Fruit fly (Drosophila melanogaster): ENCODE measurements around the gene IntS11.

IntS11 gene

DNA sequence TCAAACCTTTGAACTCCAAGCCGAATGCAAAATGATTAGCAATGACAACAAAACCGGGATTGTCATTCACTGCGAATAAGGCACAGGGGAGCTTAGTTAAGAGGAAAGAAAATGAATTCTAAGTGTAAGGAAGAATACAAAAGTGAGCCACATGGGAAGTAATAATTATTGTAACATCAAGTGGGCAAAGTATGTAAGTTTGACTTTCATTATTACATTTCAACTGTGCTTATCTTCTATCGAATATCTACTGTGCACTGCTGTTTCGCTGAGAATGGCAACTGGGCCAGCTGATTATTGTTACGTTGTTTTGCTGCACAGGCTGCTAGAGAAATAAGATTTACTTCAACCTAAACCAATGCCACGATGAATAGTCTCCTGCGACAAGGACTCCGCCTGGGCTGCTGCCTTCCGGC is 8.5 kb upstream of the IntS11 start, which contains the start of the genes CG7601 and CIA30 (continued):
- peak; percentile 100 for TF ChIP-seq stc (GFP tag; IDR thresholded peaks at IDR 0.05)
- peak; percentile 96 for TF ChIP-seq CG13775 (GFP tag; optimal IDR thresholded peaks at IDR 0.05)
- TF ChIP-seq CG12104 (GFP tag; optimal IDR thresholded peaks at IDR 0.05), result peak; percentile 98
- peak; percentile 95 for TF ChIP-seq CG11723 (GFP tag; optimal IDR thresholded peaks at IDR 0.05)
- TF ChIP-seq CG34422 (GFP tag; IDR thresholded peaks at IDR 0.05), result peak; percentile 100
- peak; percentile 100 for TF ChIP-seq CG7372 (GFP tag; IDR thresholded peaks at IDR 0.05)
- TF ChIP-seq H15 (GFP tag; IDR thresholded peaks at IDR 0.05), result peak; percentile 100
- TF ChIP-seq CG12659 (GFP tag; optimal IDR thresholded peaks at IDR 0.05), result peak; percentile 98
- peak; percentile 46 for TF ChIP-seq CG9797 (GFP tag; optimal IDR thresholded peaks at IDR 0.05)
- TF ChIP-seq C15 (GFP tag; IDR thresholded peaks at IDR 0.05), result peak; percentile 100
- peak; percentile 100 for TF ChIP-seq klu (GFP tag; IDR thresholded peaks at IDR 0.05)
- 0 out of 2 replicates have a peak, but pooled peaks have one; percentile 2 for TF ChIP-seq CG42726 (GFP tag; IDR thresholded peaks at IDR 0.05; ENCODE audit: partially characterized antibody)
- TF ChIP-seq Meics (GFP tag; optimal IDR thresholded peaks at IDR 0.05), result peak; percentile 98
- peak; percentile 99 for TF ChIP-seq Hsf (GFP tag; optimal IDR thresholded peaks at IDR 0.05)
- TF ChIP-seq CG17361 (GFP tag; IDR thresholded peaks at IDR 0.05), result peak; percentile 96
- peak; percentile 99 for TF ChIP-seq Camta (GFP tag; optimal IDR thresholded peaks at IDR 0.05)
- TF ChIP-seq tx (GFP tag; optimal IDR thresholded peaks at IDR 0.05), result peak; percentile 98
- TF ChIP-seq Rfx (GFP tag; IDR thresholded peaks at IDR 0.05), result peak; percentile 100
- TF ChIP-seq da (GFP tag; optimal IDR thresholded peaks at IDR 0.05), result peak; percentile 94
- TF ChIP-seq B-H1 (GFP tag; IDR thresholded peaks at IDR 0.05), result peak; percentile 100
- no peak for TF ChIP-seq usp (GFP tag; optimal IDR thresholded peaks at IDR 0.05)
- TF ChIP-seq slou (GFP tag; optimal IDR thresholded peaks at IDR 0.05), result peak; percentile 98
- peak; percentile 85 for TF ChIP-seq CG30020 (tag; optimal IDR thresholded peaks at IDR 0.05)
- peak; percentile 97 for TF ChIP-seq CG4617 (GFP tag; optimal IDR thresholded peaks at IDR 0.05; ENCODE audit: borderline replicate concordance)
- TF ChIP-seq zfh1 (GFP tag; IDR thresholded peaks at IDR 0.05), result peak; percentile 100
- TF ChIP-seq gt (GFP tag; IDR thresholded peaks at IDR 0.05), result peak; percentile 100
- peak; percentile 98 for TF ChIP-seq phol (tag; optimal IDR thresholded peaks at IDR 0.05)
- TF ChIP-seq CG12071 (GFP tag; optimal IDR thresholded peaks at IDR 0.05), result peak; percentile 98
- peak; percentile 89 for TF ChIP-seq odd (GFP tag; optimal IDR thresholded peaks at IDR 0.05)
- TF ChIP-seq CG15514 (GFP tag; optimal IDR thresholded peaks at IDR 0.05), result peak; percentile 93
- no peak for TF ChIP-seq CG15601 (tag; optimal IDR thresholded peaks at IDR 0.05)
- TF ChIP-seq Doc3 (GFP tag; IDR thresholded peaks at IDR 0.05; ENCODE audit: partially characterized antibody), result no peak
- TF ChIP-seq chn (GFP tag; optimal IDR thresholded peaks at IDR 0.05), result peak; percentile 97
- TF ChIP-seq MTF-1 (GFP tag; optimal IDR thresholded peaks at IDR 0.05; ENCODE audit: borderline replicate concordance), result peak; percentile 95
- peak; percentile 98 for TF ChIP-seq CG9437 (GFP tag; optimal IDR thresholded peaks at IDR 0.05)
- TF ChIP-seq ham (GFP tag; IDR thresholded peaks at IDR 0.05), result peak; percentile 99
- TF ChIP-seq HLHmδ (GFP tag; optimal IDR thresholded peaks at IDR 0.05), result no peak
- no peak for TF ChIP-seq yki (optimal IDR thresholded peaks at IDR 0.05)
- peak; percentile 92 for TF ChIP-seq E2f2 (GFP tag; IDR thresholded peaks at IDR 0.05)
- peak; percentile 100 for TF ChIP-seq CG9932 (GFP tag; IDR thresholded peaks at IDR 0.05)
- TF ChIP-seq CG7357 (GFP tag; IDR thresholded peaks at IDR 0.05), result peak; percentile 99
- TF ChIP-seq stwl (tag; optimal IDR thresholded peaks at IDR 0.05), result peak; percentile 65
- TF ChIP-seq pita (GFP tag; optimal IDR thresholded peaks at IDR 0.05), result no peak
- TF ChIP-seq Bdp1 (GFP tag; optimal IDR thresholded peaks at IDR 0.05), result peak; percentile 93
- TF ChIP-seq CG31388 (GFP tag; optimal IDR thresholded peaks at IDR 0.05), result peak; percentile 98
- TF ChIP-seq ro (GFP tag; IDR thresholded peaks at IDR 0.05), result peak; percentile 100
- peak; percentile 98 for TF ChIP-seq CG1602 (GFP tag; optimal IDR thresholded peaks at IDR 0.05)
- peak; percentile 96 for TF ChIP-seq CG1603 (tag; optimal IDR thresholded peaks at IDR 0.05)
- TF ChIP-seq CG10431 (GFP tag; optimal IDR thresholded peaks at IDR 0.05), result no peak
- peak; percentile 93 for TF ChIP-seq CG3407 (GFP tag; optimal IDR thresholded peaks at IDR 0.05)
- TF ChIP-seq CG2199 (GFP tag; IDR thresholded peaks at IDR 0.05), result peak; percentile 100
- TF ChIP-seq CG17568 (GFP tag; optimal IDR thresholded peaks at IDR 0.05), result no peak

Data from whole organism, embryonic.